Fruit fly (Drosophila melanogaster) whole organism, pupa: ENCODE results near the gene Ptp99A.

Source experiments
- CG10348 ChIP-seq: fragments of 200-800 bp; sonication (Bioruptor generic); IDR thresholded peaks from 2 replicates; pipeline ENCODE4 v1.3.6; 2022; ENCODE audit warnings: missing biosample characterization, missing genetic modification characterization
- CG12605 ChIP-seq: fragments of 200-800 bp; sonication (Bioruptor generic); IDR thresholded peaks from 2 replicates; pipeline ENCODE4 v1.3.6; 2022; ENCODE audit warnings: missing biosample characterization, missing genetic modification characterization
- CG13204 ChIP-seq: fragments of 200-800 bp; sonication (Bioruptor generic); optimal IDR thresholded peaks from 2 replicates; lab custom pipeline; 2018; ENCODE audit warnings: missing biosample characterization, mild to moderate bottlenecking, missing genetic modification characterization, moderate library complexity
- CG14655 ChIP-seq: fragments of 200-800 bp; sonication (Bioruptor generic); optimal IDR thresholded peaks from 3 replicates; lab custom pipeline; 2017; ENCODE audit warnings: mild to moderate bottlenecking, missing biosample characterization, missing genetic modification reagents, missing genetic modification characterization
- CG15710 ChIP-seq: fragments of 200-800 bp; sonication (Bioruptor generic); optimal IDR thresholded peaks from 2 replicates; lab custom pipeline; 2018; ENCODE audit warnings: missing biosample characterization, mild to moderate bottlenecking, missing genetic modification characterization, moderate library complexity
- CG17806 ChIP-seq: fragments of 200-800 bp; sonication (Bioruptor generic); optimal IDR thresholded peaks from 2 replicates; lab custom pipeline; 2018; ENCODE audit warnings: missing biosample characterization, mild to moderate bottlenecking, missing genetic modification characterization, moderate library complexity
- CG32121 ChIP-seq: fragments of 200-800 bp; sonication (Bioruptor generic); IDR thresholded peaks from 2 replicates; pipeline ENCODE4 v1.3.6; 2022; ENCODE audit warnings: missing biosample characterization, missing genetic modification characterization
- CG34367 ChIP-seq: fragments of 200-800 bp; sonication (Bioruptor generic); optimal IDR thresholded peaks from 2 replicates; lab custom pipeline; 2018; ENCODE audit warnings: missing biosample characterization, mild to moderate bottlenecking, missing genetic modification characterization
- CG4496 ChIP-seq: fragments of 200-800 bp; sonication (Bioruptor generic); IDR thresholded peaks from 3 replicates; pipeline ENCODE4 v1.3.6; 2022; ENCODE audit warnings: missing biosample characterization, missing genetic modification characterization
- CG8159 ChIP-seq: fragments of 200-800 bp; sonication (Bioruptor generic); optimal IDR thresholded peaks from 3 replicates; lab custom pipeline; 2018; ENCODE audit warnings: missing biosample characterization, mild to moderate bottlenecking, missing genetic modification characterization, moderate library complexity
- CG8301 ChIP-seq: fragments of 200-800 bp; sonication (Bioruptor generic); optimal IDR thresholded peaks from 2 replicates; lab custom pipeline; 2018; ENCODE audit warnings: missing biosample characterization, mild to moderate bottlenecking, missing genetic modification characterization
- CG9948 ChIP-seq: fragments of 200-800 bp; sonication (Bioruptor generic); optimal IDR thresholded peaks from 2 replicates; lab custom pipeline; 2018; ENCODE audit warnings: missing biosample characterization, mild to moderate bottlenecking, missing genetic modification characterization, moderate library complexity
- D1 ChIP-seq: fragments of 200-800 bp; sonication (Bioruptor generic); optimal IDR thresholded peaks from 2 replicates; lab custom pipeline; 2018; ENCODE audit warnings: missing biosample characterization, mild to moderate bottlenecking, missing genetic modification characterization, moderate library complexity
- EcR ChIP-seq: fragments of 200-800 bp; sonication (Bioruptor generic); optimal IDR thresholded peaks from 3 replicates; lab custom pipeline; 2019; ENCODE audit warnings: missing biosample characterization, missing genetic modification characterization, mild to moderate bottlenecking, moderate library complexity, missing genetic modification reagents
- Ets98B ChIP-seq: fragments of 200-800 bp; sonication (Bioruptor generic); IDR thresholded peaks from 2 replicates; pipeline ENCODE4 v1.3.6; 2022; ENCODE audit warnings: missing biosample characterization, missing genetic modification characterization
- Pif1A ChIP-seq: fragments of 200-800 bp; sonication (Bioruptor generic); optimal IDR thresholded peaks from 3 replicates; lab custom pipeline; 2016; ENCODE audit warnings: missing biosample characterization, missing genetic modification characterization
- Pif1B ChIP-seq: fragments of 200-800 bp; sonication (Bioruptor generic); optimal IDR thresholded peaks from 3 replicates; lab custom pipeline; 2016; ENCODE audit warnings: missing biosample characterization, missing genetic modification characterization
- Snoo ChIP-seq: fragments of 200-800 bp; sonication (Bioruptor generic); optimal IDR thresholded peaks from 3 replicates; lab custom pipeline; 2017; ENCODE audit warnings: missing biosample characterization, mild to moderate bottlenecking, missing genetic modification characterization, inconsistent platforms
- fd96Ca ChIP-seq: fragments of 200-800 bp; sonication (Bioruptor generic); IDR thresholded peaks from 3 replicates; pipeline ENCODE4 v1.3.6; 2022; ENCODE audit warnings: missing biosample characterization, missing genetic modification characterization
- gl ChIP-seq: fragments of 200-800 bp; sonication (Bioruptor generic); optimal IDR thresholded peaks from 2 replicates; lab custom pipeline; 2018; ENCODE audit warnings: missing biosample characterization, mild to moderate bottlenecking, missing genetic modification characterization
- rn ChIP-seq: fragments of 200-800 bp; sonication (Bioruptor generic); IDR thresholded peaks from 2 replicates; pipeline ENCODE4 v1.3.6; 2022; ENCODE audit warnings: missing biosample characterization, missing genetic modification characterization

Ptp99A gene

dm6 chr3R:29460225-29460927, 82.9 kb downstream of the Ptp99A start:
- no peak for TF ChIP-seq EcR (GFP tag; lab: Kevin White, UChicago)
- no peak for TF ChIP-seq gl (tag; lab: Kevin White, UChicago)
- peak; percentile 20 for TF ChIP-seq CG15710 (tag; lab: Kevin White, UChicago)
- peak; percentile 59 for TF ChIP-seq CG12605 (GFP tag; lab: Robert Waterston, UW)
- TF ChIP-seq CG8159 (tag; lab: Kevin White, UChicago), result peak; percentile 4
- TF ChIP-seq D1, result no peak
- TF ChIP-seq Ets98B, result peak; percentile 36; the same call in 1 of the 2 replicates
- TF ChIP-seq CG14655 (GFP tag; lab: Kevin White, UChicago), result peak; percentile 44
- TF ChIP-seq CG4496 (GFP tag; lab: Robert Waterston, UW), result peak; percentile 71
- TF ChIP-seq CG13204 (GFP tag; lab: Kevin White, UChicago), result no peak
- peak; percentile 55; the same call in 1 of the 3 replicates for TF ChIP-seq fd96Ca (GFP tag; lab: Robert Waterston, UW)
- peak; percentile 16 for TF ChIP-seq CG9948 (tag; lab: Kevin White, UChicago)
- no peak for TF ChIP-seq Snoo (tag; lab: Kevin White, UChicago)
- peak; percentile 18 for TF ChIP-seq CG17806 (tag; lab: Kevin White, UChicago)
- TF ChIP-seq CG32121 (GFP tag; lab: Robert Waterston, UW), result no peak; the same call in 1 of the 2 replicates
- TF ChIP-seq Pif1A (GFP tag; lab: Kevin White, UChicago), result no peak
- no peak for TF ChIP-seq CG34367
- peak; percentile 1 for TF ChIP-seq CG8301 (tag; lab: Kevin White, UChicago)
- TF ChIP-seq CG10348 (GFP tag; lab: Robert Waterston, UW), result no peak
- no peak for TF ChIP-seq rn (GFP tag; lab: Robert Waterston, UW)
- TF ChIP-seq Pif1B, result peak; percentile 18

- TF ChIP-seq Ets98B (peak; percentile 64), fd96Ca (GFP tag; lab: Robert Waterston, UW) (peak; percentile 57), CG15710 (tag; lab: Kevin White, UChicago) (peak; percentile 18), Pif1B (no peak), CG12605 (GFP tag; lab: Robert Waterston, UW) (no peak), CG10348 (GFP tag; lab: Robert Waterston, UW) (no peak), rn (GFP tag; lab: Robert Waterston, UW) (no peak), CG14655 (GFP tag; lab: Kevin White, UChicago) (peak; percentile 18), CG4496 (GFP tag; lab: Robert Waterston, UW) (peak; percentile 53; the same call in 1 of the 3 replicates), EcR (GFP tag; lab: Kevin White, UChicago) (peak; percentile 91), CG8159 (tag; lab: Kevin White, UChicago) (peak; percentile 37), Pif1A (GFP tag; lab: Kevin White, UChicago) (no peak), D1 (no peak), CG32121 (GFP tag; lab: Robert Waterston, UW) (peak; percentile 46), CG13204 (GFP tag; lab: Kevin White, UChicago) (no peak), CG34367 (no peak), CG17806 (tag; lab: Kevin White, UChicago) (peak; percentile 1), CG8301 (tag; lab: Kevin White, UChicago) (no peak), CG9948 (tag; lab: Kevin White, UChicago) (peak; percentile 22), Snoo (tag; lab: Kevin White, UChicago) (peak; percentile 1), gl (tag; lab: Kevin White, UChicago) (no peak)
These were observed 83.6 kb downstream of the Ptp99A start for dm6 chr3R:29461069-29461468.

dm6 chr3R:29461846-29462245, 84.4 kb downstream of the Ptp99A start:
- peak; percentile 19; the same call in 1 of the 2 replicates for TF ChIP-seq CG12605 (GFP tag; lab: Robert Waterston, UW)
- peak; percentile 71; the same call in 1 of the 3 replicates for TF ChIP-seq CG4496 (GFP tag; lab: Robert Waterston, UW)
- TF ChIP-seq fd96Ca (GFP tag; lab: Robert Waterston, UW), result peak; percentile 61
- TF ChIP-seq Ets98B, result peak; percentile 47
- TF ChIP-seq EcR (GFP tag; lab: Kevin White, UChicago), result no peak

DNA sequence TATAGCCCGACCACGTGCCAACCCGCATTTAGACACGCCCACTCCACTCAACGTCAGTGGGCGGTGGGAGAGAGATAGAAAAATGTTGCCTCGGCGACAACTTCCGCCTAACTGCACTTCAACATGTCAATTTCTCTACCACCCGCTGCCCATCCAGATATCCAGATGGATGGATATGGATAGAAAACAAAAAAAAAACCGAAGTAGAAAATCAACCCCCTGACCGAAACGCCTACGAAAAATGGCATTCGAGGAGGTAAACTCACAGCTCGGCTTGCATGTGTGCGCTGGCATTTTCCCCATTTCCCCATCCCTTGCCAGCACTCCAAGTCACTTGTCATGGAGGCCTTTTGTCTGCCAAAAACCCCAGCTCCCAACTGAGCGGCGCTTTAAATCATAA, 89.3 kb downstream of the Ptp99A start:
- TF ChIP-seq Pif1A (GFP tag; lab: Kevin White, UChicago) (no peak), CG9948 (tag; lab: Kevin White, UChicago) (no peak), CG10348 (GFP tag; lab: Robert Waterston, UW) (no peak), rn (GFP tag; lab: Robert Waterston, UW) (no peak), CG34367 (no peak), Ets98B (no peak), CG8301 (tag; lab: Kevin White, UChicago) (no peak), EcR (GFP tag; lab: Kevin White, UChicago) (no peak), D1 (no peak), CG32121 (GFP tag; lab: Robert Waterston, UW) (no peak), Snoo (tag; lab: Kevin White, UChicago) (no peak), CG13204 (GFP tag; lab: Kevin White, UChicago) (no peak), CG17806 (tag; lab: Kevin White, UChicago) (no peak), Pif1B (no peak), gl (tag; lab: Kevin White, UChicago) (no peak)

DNA sequence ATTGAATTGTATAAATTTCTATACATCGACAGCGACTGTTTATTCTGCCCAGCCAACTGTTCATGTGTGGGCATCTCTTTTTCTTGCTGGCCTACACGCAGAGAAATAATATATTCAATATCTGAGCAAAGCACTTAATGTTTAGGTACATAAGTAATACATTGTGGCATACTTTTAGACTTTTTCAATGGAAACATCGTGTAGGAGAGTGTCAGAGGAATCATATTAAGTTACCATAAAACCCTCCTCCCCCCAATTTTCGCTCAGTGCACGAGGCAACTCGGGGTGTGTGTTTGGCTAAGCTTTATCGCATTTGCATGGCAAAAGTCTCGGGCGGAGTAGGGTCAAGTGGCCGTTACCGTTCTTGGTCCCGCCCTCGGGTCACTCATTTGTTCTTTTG, 92.7 kb downstream of the Ptp99A start:
- TF ChIP-seq D1 (no peak), fd96Ca (GFP tag; lab: Robert Waterston, UW) (no peak), CG8301 (tag; lab: Kevin White, UChicago) (no peak), CG10348 (GFP tag; lab: Robert Waterston, UW) (no peak), CG12605 (GFP tag; lab: Robert Waterston, UW) (no peak), Ets98B (no peak), CG4496 (GFP tag; lab: Robert Waterston, UW) (no peak), CG17806 (tag; lab: Kevin White, UChicago) (no peak), CG14655 (GFP tag; lab: Kevin White, UChicago) (no peak), Snoo (tag; lab: Kevin White, UChicago) (no peak), CG32121 (GFP tag; lab: Robert Waterston, UW) (no peak), Pif1A (GFP tag; lab: Kevin White, UChicago) (no peak), EcR (GFP tag; lab: Kevin White, UChicago) (no peak), CG9948 (tag; lab: Kevin White, UChicago) (no peak), CG15710 (tag; lab: Kevin White, UChicago) (no peak), rn (GFP tag; lab: Robert Waterston, UW) (no peak), CG34367 (no peak), CG8159 (tag; lab: Kevin White, UChicago) (no peak), gl (tag; lab: Kevin White, UChicago) (no peak), CG13204 (GFP tag; lab: Kevin White, UChicago) (no peak)
- TF ChIP-seq, all 21 proteins: peak for 0
